Fruit fly (Drosophila melanogaster): ENCODE results near the gene sty.
A peak's percentile ranks its signal among the peaks of the same experiment; 100 is the strongest.

sty gene

dm6 chr3L:3389666-3390059 lies 35.1 kb downstream of the sty start (continued):
- TF ChIP-seq Stat92E (GFP tag; optimal IDR thresholded peaks at IDR 0.05) (no peak), h (optimal IDR thresholded peaks at IDR 0.05) (no peak), Hand (GFP tag; optimal IDR thresholded peaks at IDR 0.05) (no peak), ERR (GFP tag; optimal IDR thresholded peaks at IDR 0.05) (no peak), CG4424 (GFP tag; optimal IDR thresholded peaks at IDR 0.05) (peak; percentile 40), CG34422 (GFP tag; IDR thresholded peaks at IDR 0.05) (no peak), CG15479 (GFP tag; optimal IDR thresholded peaks at IDR 0.05) (no peak), hb (GFP tag; IDR thresholded peaks at IDR 0.05; ENCODE audit: partially characterized antibody) (no peak), CG11085 (GFP tag; IDR thresholded peaks at IDR 0.05) (no peak), CG13424 (tag; optimal IDR thresholded peaks at IDR 0.05) (peak; percentile 38), Sox100B (GFP tag; optimal IDR thresholded peaks at IDR 0.05) (peak; percentile 77), ro (GFP tag; IDR thresholded peaks at IDR 0.05) (no peak), CG12219 (GFP tag; optimal IDR thresholded peaks at IDR 0.05) (no peak), Vsx1 (GFP tag; optimal IDR thresholded peaks at IDR 0.05) (peak; percentile 10), CG15514 (GFP tag; optimal IDR thresholded peaks at IDR 0.05) (peak; percentile 30), Pdp1 (GFP tag; optimal IDR thresholded peaks at IDR 0.05) (peak in 1 of 2 experiments; percentile 22), CG30431 (GFP tag; optimal IDR thresholded peaks at IDR 0.05) (no peak), pros (GFP tag; optimal IDR thresholded peaks at IDR 0.05) (no peak), unc-4 (GFP tag; IDR thresholded peaks at IDR 0.05; ENCODE audit: partially characterized antibody) (no peak), dmrt99B (tag; optimal IDR thresholded peaks at IDR 0.05) (peak; percentile 73), CG18599 (GFP tag; optimal IDR thresholded peaks at IDR 0.05) (peak; percentile 56), H15 (GFP tag; IDR thresholded peaks at IDR 0.05) (0 out of 3 replicates have a peak, but pooled peaks have one; percentile 20), CG7786 (GFP tag; optimal IDR thresholded peaks at IDR 0.05) (no peak), ase (GFP tag; IDR thresholded peaks at IDR 0.05) (peak; percentile 49; the same call in 1 of the 3 replicates), gsb-n (tag; optimal IDR thresholded peaks at IDR 0.05) (peak; percentile 36), hth (optimal IDR thresholded peaks at IDR 0.05) (no peak), unpg (GFP tag; optimal IDR thresholded peaks at IDR 0.05) (peak; percentile 34), CG6683 (GFP tag; optimal IDR thresholded peaks at IDR 0.05) (no peak), exex (tag; optimal IDR thresholded peaks at IDR 0.05) (no peak), CG10267 (tag; optimal IDR thresholded peaks at IDR 0.05) (peak; percentile 45), CG17186 (GFP tag; optimal IDR thresholded peaks at IDR 0.05) (peak; percentile 3), CG2712 (tag; optimal IDR thresholded peaks at IDR 0.05) (peak; percentile 76), eyg (GFP tag; optimal IDR thresholded peaks at IDR 0.05) (no peak), row (GFP tag; IDR thresholded peaks at IDR 0.05) (peak; percentile 49; the same call in 1 of the 3 replicates), ind (GFP tag; optimal IDR thresholded peaks at IDR 0.05) (peak; percentile 54), sc (optimal IDR thresholded peaks at IDR 0.05) (no peak), sc (GFP tag; optimal IDR thresholded peaks at IDR 0.05) (no peak), scrt (GFP tag; optimal IDR thresholded peaks at IDR 0.05) (peak; percentile 29), grau (tag; optimal IDR thresholded peaks at IDR 0.05) (peak; percentile 40), hkb (optimal IDR thresholded peaks at IDR 0.05) (no peak), hkb (GFP tag; IDR thresholded peaks at IDR 0.05) (peak; percentile 53)
